Worm (Caenorhabditis elegans) whole organism, young adult: ENCODE measurements around the gene F38B6.7.

Source experiments
- Y53G8AR.9 ChIP-seq: fragments of 200-800 bp; sonication (Bioruptor generic); conservative IDR thresholded peaks from 2 replicates; pipeline ENCODE4 v1.3.6; 2022; ENCODE audit warnings: missing genetic modification reagents, missing genetic modification characterization, missing compliant biosample characterization
- ama-1 ChIP-seq, 3 experiments: fragments of 150-350 bp in 1 of 3; sonication (generic microtip) in 2 of 3; optimal IDR thresholded peaks; 2 replicates each; lab custom pipeline; 2014 to 2018; ENCODE audit warnings: missing biosample characterization in 2 of 3, missing genetic modification characterization in 2 of 3, missing genetic modification reagents in 2 of 3
- aptf-3 ChIP-seq: fragments of 200-800 bp; sonication (Bioruptor generic); IDR thresholded peaks from 2 replicates; pipeline ENCODE4 v1.3.6; 2022; ENCODE audit warnings: missing genetic modification characterization, missing compliant biosample characterization
- ccch-3 ChIP-seq: fragments of 200-800 bp; sonication (Bioruptor generic); optimal IDR thresholded peaks from 2 replicates; lab custom pipeline; 2018; ENCODE audit warnings: mild to moderate bottlenecking, missing genetic modification characterization, missing compliant biosample characterization
- dpff-1 ChIP-seq: sonication (generic microtip); optimal IDR thresholded peaks from 2 replicates; lab custom pipeline; 2017; ENCODE audit warnings: mild to moderate bottlenecking, missing genetic modification characterization, missing compliant biosample characterization
- efl-1 ChIP-seq: fragments of 150-350 bp; optimal IDR thresholded peaks from 2 replicates; lab custom pipeline; 2014; ENCODE audit warnings: missing biosample characterization, missing genetic modification reagents, missing genetic modification characterization
- ets-4 ChIP-seq: fragments of 200-800 bp; sonication (Bioruptor generic); optimal IDR thresholded peaks from 2 replicates; lab custom pipeline; 2018; ENCODE audit warnings: mild to moderate bottlenecking, missing genetic modification characterization, missing compliant biosample characterization
- hmg-20 ChIP-seq: fragments of 200-800 bp; sonication (Bioruptor generic); IDR thresholded peaks from 2 replicates; pipeline ENCODE4 v1.3.6; 2022; ENCODE audit warnings: missing genetic modification reagents, missing genetic modification characterization, missing compliant biosample characterization
- nfya-1 ChIP-seq: sonication (generic microtip); optimal IDR thresholded peaks from 2 replicates; lab custom pipeline; 2017; ENCODE audit warnings: antibody characterized with exemption, missing compliant biosample characterization, missing genetic modification characterization, borderline replicate concordance; ENCODE audit not compliant: insufficient read depth
- nhr-27 ChIP-seq: fragments of 200-800 bp; sonication (Bioruptor generic); optimal IDR thresholded peaks from 2 replicates; lab custom pipeline; 2018; ENCODE audit warnings: mild to moderate bottlenecking, missing genetic modification characterization, moderate library complexity, missing compliant biosample characterization
- pha-4 ChIP-seq: fragments of 150-350 bp; sonication (generic microtip); optimal IDR thresholded peaks from 2 replicates; lab custom pipeline; 2014; ENCODE audit warnings: missing biosample characterization, missing genetic modification reagents, missing genetic modification characterization
- snpc-3.4 ChIP-seq: sonication (generic microtip); optimal IDR thresholded peaks from 2 replicates; lab custom pipeline; 2017; ENCODE audit warnings: missing genetic modification characterization, mild to moderate bottlenecking, missing compliant biosample characterization, antibody characterized with exemption, moderate library complexity, missing genotype, missing genetic modification reagents
- xnd-1 ChIP-seq: sonication (generic microtip); optimal IDR thresholded peaks from 2 replicates; lab custom pipeline; 2016; ENCODE audit warnings: missing genotype, missing genetic modification reagents, missing genetic modification characterization, missing compliant biosample characterization
- zim-3 ChIP-seq: sonication (generic microtip); optimal IDR thresholded peaks from 2 replicates; lab custom pipeline; 2017; ENCODE audit warnings: mild to moderate bottlenecking, missing genetic modification characterization, moderate library complexity, missing compliant biosample characterization

ce11 chrX:6743853-6744346, 45.7 kb upstream of the F38B6.7 start:
- TF ChIP-seq nhr-27 (tag; lab: Kevin White, UChicago): peak; percentile 61
- TF ChIP-seq ama-1 (optimal IDR thresholded peaks at IDR 0.05; lab: Kevin White, UChicago): peak; percentile 94
- TF ChIP-seq ama-1 (GFP tag; optimal IDR thresholded peaks at IDR 0.05; lab: Kevin White, UChicago): peak in 1 of 2 experiments; percentile 55
- TF ChIP-seq Y53G8AR.9: peak; percentile 92
- no peak for TF ChIP-seq snpc-3.4 (tag; lab: Kevin White, UChicago)
- TF ChIP-seq ets-4 (GFP tag; lab: Kevin White, UChicago): no peak
- no peak for TF ChIP-seq nfya-1 (tag; lab: Kevin White, UChicago)
- TF ChIP-seq zim-3 (tag; lab: Kevin White, UChicago): peak; percentile 84
- no peak for TF ChIP-seq ccch-3 (GFP tag; lab: Kevin White, UChicago)
- no peak for TF ChIP-seq aptf-3
- TF ChIP-seq xnd-1 (tag; lab: Kevin White, UChicago): no peak
- TF ChIP-seq dpff-1 (tag; lab: Kevin White, UChicago): no peak
- TF ChIP-seq pha-4 (tag; lab: Kevin White, UChicago): peak; percentile 35
- no peak for TF ChIP-seq efl-1 (GFP tag; lab: Kevin White, UChicago)
- TF ChIP-seq hmg-20 (GFP tag; lab: Robert Waterston, UW): no peak
